Worm (Caenorhabditis elegans): ENCODE results near the gene ZC239.6.

ZC239.6 gene

ce11 chrII:3247556-3247955 lies 38.1 kb downstream of the ZC239.6 start:
- no peak for TF ChIP-seq hmg-11 (tag; optimal IDR thresholded peaks at IDR 0.05)
- no peak for TF ChIP-seq egl-27 (tag; optimal IDR thresholded peaks at IDR 0.05)
- TF ChIP-seq nhr-76 (tag; optimal IDR thresholded peaks at IDR 0.05), result no peak
- TF ChIP-seq fkh-2 (tag; optimal IDR thresholded peaks at IDR 0.05), result no peak
- no peak for TF ChIP-seq elt-1 (tag; optimal IDR thresholded peaks at IDR 0.05)
- no peak for TF ChIP-seq nhr-77 (tag; optimal IDR thresholded peaks at IDR 0.05)
- TF ChIP-seq eor-1 (tag; optimal IDR thresholded peaks at IDR 0.05), result no peak
- no peak for TF ChIP-seq nhr-11 (tag; optimal IDR thresholded peaks at IDR 0.05)
- no peak for TF ChIP-seq ztf-4 (tag; optimal IDR thresholded peaks at IDR 0.05)
- no peak for TF ChIP-seq lin-39 (tag; optimal IDR thresholded peaks at IDR 0.05)
- no peak for TF ChIP-seq elt-3 (tag; optimal IDR thresholded peaks at IDR 0.05)
- TF ChIP-seq zag-1 (tag; optimal IDR thresholded peaks at IDR 0.05), result no peak
- TF ChIP-seq pha-4 (tag; optimal IDR thresholded peaks at IDR 0.05), result no peak
- no peak for TF ChIP-seq aly-2 (tag; optimal IDR thresholded peaks at IDR 0.05)
- no peak for TF ChIP-seq jun-1 (tag; optimal IDR thresholded peaks at IDR 0.05)

ce11 chrII:3248043-3248718 lies 38.8 kb downstream of the ZC239.6 start, which contains the start of the genes fbxc-50 and C17F4.2:
fbxc-50 (minus strand) TSS chrII:3248123.
C17F4.2 (plus strand) TSS chrII:3248668.
- no peak for TF ChIP-seq daf-12 (tag; optimal IDR thresholded peaks at IDR 0.05)
- no peak for TF ChIP-seq ama-1 (optimal IDR thresholded peaks at IDR 0.05)

DNA sequence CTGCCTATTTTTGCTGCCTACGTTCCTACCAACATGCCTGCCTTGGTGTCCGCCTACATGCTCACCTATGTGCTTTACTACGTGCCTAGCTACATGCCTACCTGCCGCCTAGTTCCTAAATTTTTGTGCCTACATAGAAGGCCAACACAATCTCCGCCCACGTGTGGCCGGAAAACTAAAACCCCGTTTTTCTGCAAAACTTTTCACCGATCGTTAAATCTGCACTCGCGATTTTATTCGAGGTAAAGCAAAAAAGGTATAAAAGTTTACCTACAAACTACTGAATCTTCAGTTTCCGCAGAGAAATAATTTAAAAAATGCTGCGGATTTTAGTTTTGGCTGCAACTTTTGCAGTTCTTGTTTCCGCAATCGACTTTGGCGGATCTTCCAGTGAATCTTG lies 40.0 kb downstream of the ZC239.6 start, which contains the start of gene clec-124:
TSS of gene clec-124 (plus strand) at position 301 of the 400 bp plus-strand sequence.
- TF ChIP-seq snpc-4 (tag; optimal IDR thresholded peaks at IDR 0.05) (no peak), ZK546.5 (tag; optimal IDR thresholded peaks at IDR 0.05) (no peak)

DNA sequence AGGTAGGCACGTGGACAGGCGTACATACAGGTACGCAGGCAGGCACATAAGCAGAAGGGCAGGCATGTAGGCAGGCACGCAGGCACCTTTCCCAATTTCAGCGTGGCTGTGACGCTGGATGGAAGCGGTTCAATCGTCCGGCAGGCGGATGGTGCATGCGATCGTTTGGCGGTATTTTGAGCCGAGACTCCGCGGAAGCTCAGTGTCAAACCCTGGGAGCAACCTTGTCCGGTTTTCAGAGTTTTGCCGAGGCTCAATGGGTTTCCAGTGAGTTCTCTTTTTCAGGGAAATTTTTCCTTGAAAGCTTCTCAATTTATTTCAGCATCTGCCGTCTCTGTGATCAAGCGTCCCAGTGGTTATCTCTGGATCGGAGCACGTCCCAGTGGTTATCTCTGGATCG lies 40.8 kb downstream of the ZC239.6 start:
- TF ChIP-seq lsy-12 (tag; optimal IDR thresholded peaks at IDR 0.05), result no peak

DNA sequence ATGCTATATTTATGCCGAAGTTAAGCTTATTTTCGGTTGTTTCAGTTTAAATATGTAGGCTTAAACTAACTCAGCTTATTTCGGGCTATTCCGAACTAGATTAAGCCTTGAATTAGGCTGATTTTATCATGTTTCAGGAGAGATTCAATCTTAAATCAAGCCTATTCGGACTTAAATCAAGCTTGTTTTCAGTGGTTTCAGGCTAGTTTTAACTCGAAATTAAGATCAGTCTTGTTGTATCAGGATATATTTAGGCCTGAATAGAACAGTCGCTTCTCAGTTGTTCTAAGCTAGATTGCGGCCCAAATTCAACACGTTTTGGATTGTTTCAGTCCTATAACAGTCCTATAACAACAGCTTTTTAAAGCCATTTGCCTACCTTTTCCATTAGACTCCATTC lies 42.4 kb downstream of the ZC239.6 start:
- TF ChIP-seq ceh-82 (tag; optimal IDR thresholded peaks at IDR 0.05), result no peak
- TF ChIP-seq R02D3.7 (tag; optimal IDR thresholded peaks at IDR 0.05), result no peak
- TF ChIP-seq nhr-76 (tag; optimal IDR thresholded peaks at IDR 0.05), result no peak
- TF ChIP-seq nhr-77 (tag; optimal IDR thresholded peaks at IDR 0.05), result no peak
- TF ChIP-seq zag-1 (tag; optimal IDR thresholded peaks at IDR 0.05), result no peak
- TF ChIP-seq fkh-10 (GFP tag; optimal IDR thresholded peaks at IDR 0.05), result no peak
- no peak for TF ChIP-seq elt-2 (tag; optimal IDR thresholded peaks at IDR 0.05)
- TF ChIP-seq sea-2 (GFP tag; optimal IDR thresholded peaks at IDR 0.05), result no peak
- no peak for TF ChIP-seq mml-1 (tag; optimal IDR thresholded peaks at IDR 0.05)
- TF ChIP-seq pqm-1 (tag; optimal IDR thresholded peaks at IDR 0.05), result no peak
- TF ChIP-seq eor-1 (tag; optimal IDR thresholded peaks at IDR 0.05), result no peak
- TF ChIP-seq ama-1 (optimal IDR thresholded peaks at IDR 0.05), result no peak
- no peak for TF ChIP-seq elt-1 (tag; optimal IDR thresholded peaks at IDR 0.05)
- no peak for TF ChIP-seq ztf-4 (tag; optimal IDR thresholded peaks at IDR 0.05)
- TF ChIP-seq nhr-11 (tag; optimal IDR thresholded peaks at IDR 0.05), result no peak
- no peak for TF ChIP-seq unc-39 (tag; optimal IDR thresholded peaks at IDR 0.05)
- TF ChIP-seq lsy-12 (tag; optimal IDR thresholded peaks at IDR 0.05), result no peak
- TF ChIP-seq jun-1 (tag; optimal IDR thresholded peaks at IDR 0.05), result no peak

DNA sequence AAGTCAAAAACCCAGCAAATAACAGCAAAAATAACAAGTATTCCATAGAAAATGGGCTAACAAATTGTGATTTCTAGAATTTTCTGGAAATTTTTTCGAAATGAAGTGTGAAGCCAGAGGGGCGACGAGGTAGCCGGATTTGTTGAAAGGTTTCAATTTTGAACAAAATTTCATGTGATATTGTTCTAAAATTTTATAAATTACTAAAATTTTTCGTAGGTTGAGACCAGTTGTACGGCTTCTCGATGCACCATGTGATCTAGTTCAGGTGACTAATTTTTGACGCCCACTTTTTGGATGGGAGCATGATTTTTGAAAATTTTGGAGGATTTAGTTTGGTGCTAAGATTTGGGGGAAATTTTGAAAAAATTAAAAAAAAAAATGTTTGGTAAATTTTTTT lies 49.8 kb downstream of the ZC239.6 start, which contains the start of gene gcy-19:
TSS of gene gcy-19 (minus strand) at position 101 of the 400 bp plus-strand sequence.
- TF ChIP-seq nhr-11 (tag; optimal IDR thresholded peaks at IDR 0.05) (no peak), eor-1 (tag; optimal IDR thresholded peaks at IDR 0.05) (no peak), daf-12 (tag; optimal IDR thresholded peaks at IDR 0.05) (no peak), ceh-9 (tag; optimal IDR thresholded peaks at IDR 0.05) (no peak), ceh-28 (tag; optimal IDR thresholded peaks at IDR 0.05) (no peak), lin-39 (tag; optimal IDR thresholded peaks at IDR 0.05) (no peak), fkh-10 (GFP tag; optimal IDR thresholded peaks at IDR 0.05) (no peak), ztf-4 (tag; optimal IDR thresholded peaks at IDR 0.05) (no peak), aly-2 (tag; optimal IDR thresholded peaks at IDR 0.05) (no peak), nhr-43 (tag; optimal IDR thresholded peaks at IDR 0.05; ENCODE audit: poor library complexity, severe bottlenecking) (no peak), ama-1 (optimal IDR thresholded peaks at IDR 0.05) (no peak), mml-1 (tag; optimal IDR thresholded peaks at IDR 0.05) (no peak), ceh-82 (tag; optimal IDR thresholded peaks at IDR 0.05) (no peak), nfya-1 (tag; optimal IDR thresholded peaks at IDR 0.05; ENCODE audit: insufficient read depth) (no peak), zag-1 (tag; optimal IDR thresholded peaks at IDR 0.05) (no peak), ZK546.5 (tag; optimal IDR thresholded peaks at IDR 0.05) (no peak)
